Worm (Caenorhabditis elegans): ENCODE results near the gene ZC84.1.

The ZC84.1 gene

ce11 chrIII:9172702-9173101 is 33.4 kb downstream of the ZC84.1 start, which contains the start of gene ina-1:
ina-1 (minus strand) TSS chrIII:9172802.
- TF ChIP-seq ztf-28 (GFP tag; IDR thresholded peaks at IDR 0.05) (no peak), athp-1 (tag; optimal IDR thresholded peaks at IDR 0.05) (no peak), lin-35 (GFP tag; optimal IDR thresholded peaks at IDR 0.05) (no peak), somi-1 (GFP tag; optimal IDR thresholded peaks at IDR 0.05) (no peak), rcor-1 (GFP tag; IDR thresholded peaks at IDR 0.05) (no peak), nhr-90 (tag; optimal IDR thresholded peaks at IDR 0.05) (no peak), T26A5.8 (tag; optimal IDR thresholded peaks at IDR 0.05) (no peak), lin-54 (GFP tag; optimal IDR thresholded peaks at IDR 0.05) (no peak), C06A6.2 (GFP tag; conservative IDR thresholded peaks at IDR 0.05) (no peak), F22D6.2 (tag; optimal IDR thresholded peaks at IDR 0.05) (no peak), hrde-1 (tag; optimal IDR thresholded peaks at IDR 0.05; ENCODE audit: borderline replicate concordance) (no peak), hlh-12 (tag; optimal IDR thresholded peaks at IDR 0.05) (no peak), F39B2.1 (GFP tag; IDR thresholded peaks at IDR 0.05) (no peak), gei-17 (GFP tag; optimal IDR thresholded peaks at IDR 0.05) (no peak), bed-1 (GFP tag; IDR thresholded peaks at IDR 0.05) (no peak), zfh-2 (GFP tag; conservative IDR thresholded peaks at IDR 0.05) (no peak), B0019.2 (GFP tag; conservative IDR thresholded peaks at IDR 0.05) (no peak), nhr-120 (GFP tag; IDR thresholded peaks at IDR 0.05) (no peak)

ce11 chrIII:9162634-9163118 is 43.4 kb downstream of the ZC84.1 start, which contains the start of gene dgk-3:
dgk-3 (plus strand) TSS chrIII:9163068.
- no peak for TF ChIP-seq mel-28 (tag; optimal IDR thresholded peaks at IDR 0.05; ENCODE audit: borderline replicate concordance)
- no peak for TF ChIP-seq madf-6 (GFP tag; IDR thresholded peaks at IDR 0.05)
- no peak for TF ChIP-seq madf-10 (tag; optimal IDR thresholded peaks at IDR 0.05)
- TF ChIP-seq F57C9.4 (tag; optimal IDR thresholded peaks at IDR 0.05) = no peak
- no peak for TF ChIP-seq F39B2.1 (GFP tag; IDR thresholded peaks at IDR 0.05)
- no peak for TF ChIP-seq zfh-2 (GFP tag; conservative IDR thresholded peaks at IDR 0.05)
- TF ChIP-seq egl-18 (GFP tag; IDR thresholded peaks at IDR 0.05) = no peak

ce11 chrIII:9161553-9161952 is 44.5 kb downstream of the ZC84.1 start, which contains the start of gene ptr-9:
ptr-9 (minus strand) TSS chrIII:9161653.
- TF ChIP-seq let-526 (GFP tag; IDR thresholded peaks at IDR 0.05) = no peak
- no peak for TF ChIP-seq K11D2.4 (GFP tag; IDR thresholded peaks at IDR 0.05)
- no peak for TF ChIP-seq dpff-1 (tag; optimal IDR thresholded peaks at IDR 0.05)
- no peak for TF ChIP-seq attf-3 (GFP tag; conservative IDR thresholded peaks at IDR 0.05)
- no peak for TF ChIP-seq cebp-1 (GFP tag; IDR thresholded peaks at IDR 0.05)
- TF ChIP-seq cebp-1 (tag; optimal IDR thresholded peaks at IDR 0.05) = no peak
- TF ChIP-seq hsf-1 (GFP tag; IDR thresholded peaks at IDR 0.05) = no peak
- TF ChIP-seq snpc-1.3 (tag; optimal IDR thresholded peaks at IDR 0.05; ENCODE audit: insufficient read depth) = no peak
- TF ChIP-seq tbx-9 (tag; optimal IDR thresholded peaks at IDR 0.05; ENCODE audit: borderline replicate concordance) = no peak
- no peak for TF ChIP-seq C06A6.2 (GFP tag; conservative IDR thresholded peaks at IDR 0.05)
- no peak for TF ChIP-seq egl-18 (GFP tag; IDR thresholded peaks at IDR 0.05)
- TF ChIP-seq B0261.1 (tag; optimal IDR thresholded peaks at IDR 0.05) = no peak
- TF ChIP-seq aptf-2 (GFP tag; conservative IDR thresholded peaks at IDR 0.05) = no peak
- TF ChIP-seq F49E8.2 (tag; optimal IDR thresholded peaks at IDR 0.05; ENCODE audit: insufficient read depth) = no peak
- TF ChIP-seq zfh-2 (GFP tag; conservative IDR thresholded peaks at IDR 0.05) = no peak
- no peak for TF ChIP-seq Y67H2A.10 (GFP tag; conservative IDR thresholded peaks at IDR 0.05)
- TF ChIP-seq F55B11.4 (tag; optimal IDR thresholded peaks at IDR 0.05; ENCODE audit: borderline replicate concordance, insufficient read depth) = no peak
